Fruit fly (Drosophila melanogaster): ENCODE results near the gene poe.

Gene poe

dm6 chr2L:8034734-8035133 lies 36.7 kb downstream of the poe start (continued):
- TF ChIP-seq CG2202 (tag; optimal IDR thresholded peaks at IDR 0.05): peak; percentile 1
- peak; percentile 45 for TF ChIP-seq CG6254 (GFP tag; optimal IDR thresholded peaks at IDR 0.05)
- TF ChIP-seq CG14441 (GFP tag; IDR thresholded peaks at IDR 0.05): peak; percentile 59; the same call in 1 of the 2 replicates
- TF ChIP-seq row (GFP tag; IDR thresholded peaks at IDR 0.05): peak; percentile 85
- TF ChIP-seq CG34224 (GFP tag; IDR thresholded peaks at IDR 0.05; ENCODE audit: partially characterized antibody): no peak
- no peak for TF ChIP-seq CG13123 (GFP tag; optimal IDR thresholded peaks at IDR 0.05)
- TF ChIP-seq CG30403 (GFP tag; optimal IDR thresholded peaks at IDR 0.05): peak; percentile 53
- TF ChIP-seq pan (optimal IDR thresholded peaks at IDR 0.05): no peak
- TF ChIP-seq pan (GFP tag; optimal IDR thresholded peaks at IDR 0.05 in 1 of 2, IDR thresholded peaks at IDR 0.05 in 1 of 2): peak in 1 of 2 experiments; percentile 56
- TF ChIP-seq sc (optimal IDR thresholded peaks at IDR 0.05): no peak
- TF ChIP-seq sc (GFP tag; optimal IDR thresholded peaks at IDR 0.05): peak; percentile 9
- peak; percentile 51 for TF ChIP-seq az2 (GFP tag; optimal IDR thresholded peaks at IDR 0.05)
- peak; percentile 76 for TF ChIP-seq Fer1 (GFP tag; optimal IDR thresholded peaks at IDR 0.05)
- TF ChIP-seq CG11723 (GFP tag; optimal IDR thresholded peaks at IDR 0.05): peak; percentile 5
- peak; percentile 79 for TF ChIP-seq CG11504 (tag; optimal IDR thresholded peaks at IDR 0.05)
- TF ChIP-seq ttk (GFP tag; IDR thresholded peaks at IDR 0.05): peak; percentile 45; the same call in 1 of the 2 replicates
- TF ChIP-seq D19A (tag; optimal IDR thresholded peaks at IDR 0.05): peak; percentile 61
- TF ChIP-seq tin (GFP tag; optimal IDR thresholded peaks at IDR 0.05): peak; percentile 37
- peak; percentile 14 for TF ChIP-seq CG12942 (GFP tag; optimal IDR thresholded peaks at IDR 0.05)
- TF ChIP-seq CG12155 (GFP tag; optimal IDR thresholded peaks at IDR 0.05): peak; percentile 21
- TF ChIP-seq CG5180 (GFP tag; optimal IDR thresholded peaks at IDR 0.05): no peak
- TF ChIP-seq crc (GFP tag; optimal IDR thresholded peaks at IDR 0.05): no peak
- no peak; the same call in 1 of the 2 replicates for TF ChIP-seq Nf-YA (GFP tag; IDR thresholded peaks at IDR 0.05)
- TF ChIP-seq Drgx (GFP tag; IDR thresholded peaks at IDR 0.05): peak; percentile 71
- TF ChIP-seq CG10366 (GFP tag; IDR thresholded peaks at IDR 0.05): peak; percentile 53; the same call in 1 of the 2 replicates
- no peak for TF ChIP-seq CG18011 (GFP tag; optimal IDR thresholded peaks at IDR 0.05)
- peak; percentile 65 for TF ChIP-seq Atf6 (GFP tag; IDR thresholded peaks at IDR 0.05)
- TF ChIP-seq oc (tag; optimal IDR thresholded peaks at IDR 0.05): no peak
- no peak for TF ChIP-seq Sry-β (GFP tag; optimal IDR thresholded peaks at IDR 0.05)
- peak; percentile 20 for TF ChIP-seq gsb-n (tag; optimal IDR thresholded peaks at IDR 0.05)
- TF ChIP-seq Six4 (GFP tag; optimal IDR thresholded peaks at IDR 0.05): no peak
- TF ChIP-seq CrebB (tag; optimal IDR thresholded peaks at IDR 0.05): peak; percentile 40
- TF ChIP-seq Usf (GFP tag; optimal IDR thresholded peaks at IDR 0.05): no peak
- peak; percentile 22 to 24 for TF ChIP-seq chif (GFP tag; optimal IDR thresholded peaks at IDR 0.05)
- no peak for TF ChIP-seq CG15011 (GFP tag; optimal IDR thresholded peaks at IDR 0.05)
- peak; percentile 53 for TF ChIP-seq Meics (GFP tag; optimal IDR thresholded peaks at IDR 0.05)
- peak; percentile 35 for TF ChIP-seq CG4707 (GFP tag; optimal IDR thresholded peaks at IDR 0.05)
- peak; percentile 34 for TF ChIP-seq D19B (GFP tag; optimal IDR thresholded peaks at IDR 0.05)
- TF ChIP-seq CG17912 (GFP tag; optimal IDR thresholded peaks at IDR 0.05): no peak
- no peak for TF ChIP-seq CG4617 (GFP tag; optimal IDR thresholded peaks at IDR 0.05; ENCODE audit: borderline replicate concordance)
- TF ChIP-seq CG2120 (GFP tag; optimal IDR thresholded peaks at IDR 0.05): peak; percentile 61
- TF ChIP-seq CG17385 (GFP tag; optimal IDR thresholded peaks at IDR 0.05): peak; percentile 63
- peak; percentile 52; the same call in 1 of the 2 replicates for TF ChIP-seq CG31441 (GFP tag; IDR thresholded peaks at IDR 0.05)
- TF ChIP-seq Hr51 (GFP tag; optimal IDR thresholded peaks at IDR 0.05): peak; percentile 15 to 77
- TF ChIP-seq run (tag; optimal IDR thresholded peaks at IDR 0.05): peak; percentile 39
- TF ChIP-seq pfk (GFP tag; optimal IDR thresholded peaks at IDR 0.05): no peak
- TF ChIP-seq CG12071 (GFP tag; optimal IDR thresholded peaks at IDR 0.05): peak; percentile 62
- peak; percentile 36 for TF ChIP-seq CG14710 (tag; optimal IDR thresholded peaks at IDR 0.05)
- TF ChIP-seq tll (GFP tag; optimal IDR thresholded peaks at IDR 0.05): no peak
- TF ChIP-seq so (GFP tag; IDR thresholded peaks at IDR 0.05): peak; percentile 82
